Worm (Caenorhabditis elegans) whole organism, midembryonic: Measurements from ENCODE around the gene C30F2.5.

Experiments
- cog-1 ChIP-seq: sonication (generic microtip); optimal IDR thresholded peaks from 2 replicates; lab custom pipeline; 2016; ENCODE audit warnings: missing genetic modification characterization, missing compliant biosample characterization
- klf-2 ChIP-seq: fragments of 200-800 bp; sonication (Bioruptor generic); conservative IDR thresholded peaks from 2 replicates; pipeline ENCODE4 v1.3.6; 2022; ENCODE audit warnings: missing genetic modification reagents, missing genetic modification characterization, missing compliant biosample characterization
- med-1 ChIP-seq: sonication (generic microtip); optimal IDR thresholded peaks from 2 replicates; lab custom pipeline; 2017; ENCODE audit warnings: missing genetic modification characterization, mild to moderate bottlenecking, missing compliant biosample characterization, antibody characterized with exemption, missing genetic modification reagents; ENCODE audit not compliant: insufficient read depth
- ref-1 ChIP-seq: fragments of 200-800 bp; sonication (Bioruptor generic); conservative IDR thresholded peaks from 2 replicates; pipeline ENCODE4 v1.3.6; 2022; ENCODE audit warnings: missing genetic modification reagents, missing genetic modification characterization, missing compliant biosample characterization
- tab-1 ChIP-seq: fragments of 200-800 bp; sonication (Bioruptor generic); IDR thresholded peaks from 2 replicates; pipeline ENCODE4 v1.3.6; 2022; ENCODE audit warnings: missing genetic modification characterization, missing compliant biosample characterization
- ztf-29 ChIP-seq: fragments of 200-800 bp; sonication (Bioruptor generic); IDR thresholded peaks from 2 replicates; pipeline ENCODE4 v1.3.6; 2022; ENCODE audit warnings: missing genetic modification reagents, missing genetic modification characterization, missing compliant biosample characterization

DNA sequence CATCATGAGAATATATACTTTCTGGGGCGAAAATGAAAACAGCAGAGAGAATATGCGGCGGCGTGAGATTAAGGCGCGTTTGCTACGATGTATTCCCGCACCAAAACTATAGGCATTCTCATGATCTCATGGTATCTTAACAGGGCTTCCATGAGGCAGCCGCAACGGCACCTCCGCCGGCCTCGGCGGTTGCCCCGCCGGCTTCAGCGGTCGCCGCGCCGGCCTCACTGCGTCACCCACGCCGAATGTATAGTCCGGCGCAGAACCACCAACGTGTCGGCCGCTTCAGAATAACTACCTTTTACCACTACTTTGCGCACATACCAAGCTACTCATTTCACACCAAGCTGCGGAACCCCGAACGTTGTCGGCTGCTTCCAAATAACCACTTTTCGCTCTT is 23.1 kb downstream of the C30F2.5 start:
- TF ChIP-seq med-1 (GFP tag; lab: Kevin White, UChicago) (no peak), cog-1 (no peak), ztf-29 (GFP tag; lab: Robert Waterston, UW) (no peak), klf-2 (GFP tag; lab: Robert Waterston, UW) (no peak), tab-1 (GFP tag; lab: Robert Waterston, UW) (no peak), ref-1 (GFP tag; lab: Robert Waterston, UW) (no peak)
